Worm (Caenorhabditis elegans) whole organism, early embryonic: ENCODE results near the gene F56D6.8.

ENCODE experiments used
- B0310.2 ChIP-seq: sonication (generic microtip); optimal IDR thresholded peaks from 2 replicates; lab custom pipeline; 2016; ENCODE audit warnings: mild to moderate bottlenecking, missing genetic modification characterization, missing compliant biosample characterization
- ama-1 ChIP-seq: fragments of 150-350 bp; optimal IDR thresholded peaks from 2 replicates; lab custom pipeline; 2014
- ceh-13 ChIP-seq: fragments of 200-800 bp; sonication (Bioruptor generic); optimal IDR thresholded peaks from 2 replicates; lab custom pipeline; 2018; ENCODE audit warnings: mild to moderate bottlenecking, missing genetic modification characterization, missing compliant biosample characterization
- flt-1 ChIP-seq: fragments of 200-800 bp; sonication (Bioruptor generic); IDR thresholded peaks from 2 replicates; pipeline ENCODE4 v1.3.6; 2022; ENCODE audit warnings: missing genetic modification characterization, missing compliant biosample characterization
- hmg-4 ChIP-seq: fragments of 200-800 bp; sonication (Bioruptor generic); optimal IDR thresholded peaks from 2 replicates; lab custom pipeline; 2018; ENCODE audit warnings: mild to moderate bottlenecking, missing genetic modification characterization, missing compliant biosample characterization
- sea-1 ChIP-seq: fragments of 200-800 bp; sonication (Bioruptor generic); conservative IDR thresholded peaks from 2 replicates; pipeline ENCODE4 v1.3.6; 2022; ENCODE audit warnings: missing genetic modification characterization, missing compliant biosample characterization
- tbx-11 ChIP-seq: fragments of 200-800 bp; sonication (Bioruptor generic); IDR thresholded peaks from 2 replicates; pipeline ENCODE4 v1.3.6; 2022; ENCODE audit warnings: missing genetic modification characterization, missing compliant biosample characterization
- tra-4 ChIP-seq: sonication (generic microtip); optimal IDR thresholded peaks from 2 replicates; lab custom pipeline; 2017; ENCODE audit warnings: missing genetic modification characterization, missing compliant biosample characterization

- no peak for TF ChIP-seq ama-1 (lab: Kevin White, UChicago)
- TF ChIP-seq ceh-13 (GFP tag; lab: Kevin White, UChicago): no peak
- no peak for TF ChIP-seq flt-1
- TF ChIP-seq sea-1 (GFP tag; lab: Robert Waterston, UW): no peak
- TF ChIP-seq tra-4 (tag; lab: Kevin White, UChicago): no peak
- TF ChIP-seq B0310.2 (tag; lab: Kevin White, UChicago): no peak
- no peak for TF ChIP-seq tbx-11 (GFP tag; lab: Robert Waterston, UW)
- no peak for TF ChIP-seq hmg-4 (GFP tag; lab: Kevin White, UChicago)
Measured at ce11 chrIV:3909114-3909513, 14.9 kb upstream of the F56D6.8 start, which contains the start of gene F56D6.13.
